Fruit fly (Drosophila melanogaster) whole organism, wandering third instar larva: Measurements from ENCODE around the gene CG12071.

Experiments used
- Abd-B ChIP-seq: fragments of >200 bp; optimal IDR thresholded peaks from 2 replicates; lab custom pipeline; 2017; ENCODE audit warnings: missing biosample characterization, missing genetic modification characterization
- CG9705 ChIP-seq: fragments of 200-800 bp; sonication (Bioruptor generic); optimal IDR thresholded peaks from 2 replicates; lab custom pipeline; 2018; ENCODE audit warnings: missing biosample characterization, mild to moderate bottlenecking, missing genetic modification characterization
- CrebA ChIP-seq: fragments of 200-800 bp; sonication (Bioruptor generic); optimal IDR thresholded peaks from 2 replicates; lab custom pipeline; 2016; ENCODE audit warnings: missing biosample characterization, mild to moderate bottlenecking, missing genetic modification characterization, borderline replicate concordance
- Dfd ChIP-seq: fragments of >200 bp; optimal IDR thresholded peaks from 2 replicates; lab custom pipeline; 2017; ENCODE audit warnings: missing biosample characterization, missing genetic modification characterization
- Dif ChIP-seq: fragments of 200-275, 200-300 bp; sonication (Bioruptor generic); optimal IDR thresholded peaks from 2 replicates; lab custom pipeline; 2018; ENCODE audit warnings: missing biosample characterization, missing genetic modification characterization; ENCODE audit not compliant: partially characterized antibody
- GATAd ChIP-seq: sonication (Bioruptor generic); optimal IDR thresholded peaks from 2 replicates; lab custom pipeline; 2016; ENCODE audit warnings: missing biosample characterization, missing genetic modification characterization
- HLH106 ChIP-seq: fragments of 200-800 bp; optimal IDR thresholded peaks from 3 replicates; lab custom pipeline; 2019; ENCODE audit warnings: missing biosample characterization, mild to moderate bottlenecking, missing genetic modification characterization, moderate library complexity
- Hr83 ChIP-seq: fragments of 200-300 bp; sonication (Bioruptor generic); optimal IDR thresholded peaks from 2 replicates; lab custom pipeline; 2016; ENCODE audit warnings: missing biosample characterization, mild to moderate bottlenecking, missing genetic modification characterization, moderate library complexity; ENCODE audit not compliant: poor library complexity, severe bottlenecking
- Jra ChIP-seq: sonication (Bioruptor generic); optimal IDR thresholded peaks from 2 replicates; lab custom pipeline; 2016; ENCODE audit warnings: missing biosample characterization, missing genetic modification characterization
- Mio ChIP-seq: sonication (Bioruptor generic); optimal IDR thresholded peaks from 2 replicates; lab custom pipeline; 2016; ENCODE audit warnings: missing biosample characterization, missing genetic modification characterization
- Myc ChIP-seq: fragments of >200 bp; optimal IDR thresholded peaks from 2 replicates; lab custom pipeline; 2017
- OdsH ChIP-seq: fragments of 200-800 bp; sonication (Bioruptor generic); optimal IDR thresholded peaks from 2 replicates; lab custom pipeline; 2016; ENCODE audit warnings: missing biosample characterization, mild to moderate bottlenecking, missing genetic modification characterization
- Sp1 ChIP-seq: fragments of 200-800 bp; sonication (Bioruptor generic); optimal IDR thresholded peaks from 3 replicates; lab custom pipeline; 2019; ENCODE audit warnings: missing biosample characterization, mild to moderate bottlenecking, missing genetic modification characterization, moderate library complexity
- Vsx2 ChIP-seq: fragments of 200-300, 225-300 bp; sonication (Bioruptor generic); optimal IDR thresholded peaks from 2 replicates; lab custom pipeline; 2018; ENCODE audit warnings: missing biosample characterization, missing genetic modification characterization; ENCODE audit not compliant: partially characterized antibody
- br ChIP-seq: fragments of 200-800 bp; sonication (Bioruptor generic); optimal IDR thresholded peaks from 2 replicates; lab custom pipeline; 2016; ENCODE audit warnings: missing biosample characterization, missing genetic modification characterization
- brk ChIP-seq: fragments of 200-800 bp; sonication (Bioruptor generic); optimal IDR thresholded peaks from 2 replicates; lab custom pipeline; 2016; ENCODE audit warnings: missing biosample characterization, mild to moderate bottlenecking, missing genetic modification characterization
- dl ChIP-seq, 2 experiments: fragments of 175-275, 200-275 bp in 1 of 2; fragments of 200-275 bp in 1 of 2; sonication (Bioruptor generic); optimal IDR thresholded peaks; lab custom pipeline; 2018; ENCODE audit warnings: mild to moderate bottlenecking in 2 of 2, missing biosample characterization in 2 of 2, missing genetic modification characterization in 2 of 2, moderate library complexity in 2 of 2; ENCODE audit not compliant: partially characterized antibody in 2 of 2, insufficient read depth in 1 of 2
- dmrt93B ChIP-seq: fragments of 200-800 bp; sonication (Bioruptor generic); optimal IDR thresholded peaks from 2 replicates; lab custom pipeline; 2018; ENCODE audit warnings: missing biosample characterization, mild to moderate bottlenecking, missing genetic modification characterization
- foxo ChIP-seq, 2 experiments: fragments of 200-800 bp; sonication (Bioruptor generic); optimal IDR thresholded peaks; 2 replicates in 1 of 2; 3 replicates in 1 of 2; lab custom pipeline; 2016 to 2017; ENCODE audit warnings: missing biosample characterization in 2 of 2, missing genetic modification characterization in 2 of 2
- fru ChIP-seq: fragments of 200-800 bp; sonication (Bioruptor generic); optimal IDR thresholded peaks from 3 replicates; lab custom pipeline; 2016; ENCODE audit warnings: missing biosample characterization, mild to moderate bottlenecking, missing genetic modification characterization
- h ChIP-seq: fragments of 200-800 bp; sonication (Bioruptor generic); optimal IDR thresholded peaks from 3 replicates; lab custom pipeline; 2016; ENCODE audit warnings: missing biosample characterization, mild to moderate bottlenecking, missing genetic modification characterization
- jim ChIP-seq: fragments of 175-275, 200-325 bp; sonication (Bioruptor generic); optimal IDR thresholded peaks from 2 replicates; lab custom pipeline; 2016; ENCODE audit warnings: missing biosample characterization, mild to moderate bottlenecking, missing genetic modification characterization
- lola ChIP-seq: fragments of >200 bp; optimal IDR thresholded peaks from 2 replicates; lab custom pipeline; 2017; ENCODE audit warnings: missing biosample characterization, missing genetic modification characterization
- psq ChIP-seq: fragments of 200-800 bp; sonication (Bioruptor generic); optimal IDR thresholded peaks from 3 replicates; lab custom pipeline; 2017; ENCODE audit warnings: missing biosample characterization, mild to moderate bottlenecking, missing genetic modification characterization, moderate library complexity
- rgr ChIP-seq: fragments of 200-800 bp; sonication (Bioruptor generic); optimal IDR thresholded peaks from 3 replicates; lab custom pipeline; 2016; ENCODE audit warnings: missing biosample characterization, mild to moderate bottlenecking, missing genetic modification characterization
- tai ChIP-seq: sonication (Bioruptor generic); optimal IDR thresholded peaks from 2 replicates; lab custom pipeline; 2016; ENCODE audit warnings: missing biosample characterization, missing genetic modification characterization
- usp ChIP-seq: fragments of >200 bp; optimal IDR thresholded peaks from 2 replicates; lab custom pipeline; 2017; ENCODE audit warnings: missing biosample characterization, missing genetic modification characterization
- woc ChIP-seq: sonication (Bioruptor generic); optimal IDR thresholded peaks from 2 replicates; lab custom pipeline; 2016; ENCODE audit warnings: missing biosample characterization, mild to moderate bottlenecking, missing genetic modification characterization

The CG12071 gene

DNA sequence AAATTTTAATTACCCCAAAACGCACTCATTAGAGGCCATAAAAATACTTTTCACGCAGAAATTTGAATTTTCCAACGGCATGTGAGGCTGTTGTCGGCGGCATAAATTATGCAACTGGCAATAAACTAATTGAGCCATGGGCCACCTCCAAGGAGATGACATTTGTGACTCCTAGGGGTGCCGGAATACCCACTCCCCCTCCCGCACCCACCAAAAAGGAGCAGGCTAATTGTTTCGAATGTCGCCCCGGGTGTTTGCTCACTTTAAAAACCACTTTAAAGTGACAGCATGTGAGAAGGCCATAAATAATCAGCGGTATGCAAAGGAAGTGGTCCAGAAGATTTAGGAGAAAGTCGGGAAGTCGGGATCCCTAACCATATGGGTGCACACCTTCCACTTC, 41.6 kb upstream of the CG12071 start:
- TF ChIP-seq br (GFP tag; lab: Kevin White, UChicago) (no peak), Dfd (GFP tag; lab: Kevin White, UChicago) (no peak), fru (GFP tag; lab: Kevin White, UChicago) (no peak), tai (GFP tag; lab: Kevin White, UChicago) (no peak), Myc (lab: Kevin White, UChicago) (no peak)

DNA sequence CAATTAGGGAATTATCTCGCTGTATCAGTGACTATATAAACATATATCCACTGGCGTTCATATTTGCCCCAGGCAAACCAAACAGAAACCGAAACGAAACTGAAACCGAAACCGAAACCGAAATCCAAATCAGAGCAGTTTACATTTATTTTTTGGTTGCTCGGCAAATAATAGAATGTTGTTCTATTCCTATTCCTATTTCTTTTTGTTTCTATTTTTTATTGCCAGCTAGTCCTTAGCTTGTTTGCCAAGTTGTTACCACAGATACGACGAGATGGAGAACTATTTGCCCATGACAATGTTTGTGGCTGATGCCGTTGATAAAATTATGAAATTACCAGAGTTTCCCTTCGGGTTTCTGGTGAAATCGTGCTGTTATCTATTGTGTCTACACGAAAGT, 38.0 kb upstream of the CG12071 start:
- TF ChIP-seq Jra (GFP tag; lab: Kevin White, UChicago) (no peak), Myc (lab: Kevin White, UChicago) (no peak), psq (GFP tag; lab: Kevin White, UChicago) (no peak), dmrt93B (GFP tag; lab: Kevin White, UChicago) (no peak), brk (GFP tag; lab: Kevin White, UChicago) (no peak), jim (GFP tag; lab: Kevin White, UChicago) (no peak), Vsx2 (GFP tag; lab: Kevin White, UChicago) (no peak), Mio (GFP tag; lab: Kevin White, UChicago) (no peak), CrebA (GFP tag; lab: Kevin White, UChicago) (no peak), fru (GFP tag; lab: Kevin White, UChicago) (no peak), HLH106 (tag; lab: Kevin White, UChicago) (no peak), GATAd (GFP tag; lab: Kevin White, UChicago) (no peak)

DNA sequence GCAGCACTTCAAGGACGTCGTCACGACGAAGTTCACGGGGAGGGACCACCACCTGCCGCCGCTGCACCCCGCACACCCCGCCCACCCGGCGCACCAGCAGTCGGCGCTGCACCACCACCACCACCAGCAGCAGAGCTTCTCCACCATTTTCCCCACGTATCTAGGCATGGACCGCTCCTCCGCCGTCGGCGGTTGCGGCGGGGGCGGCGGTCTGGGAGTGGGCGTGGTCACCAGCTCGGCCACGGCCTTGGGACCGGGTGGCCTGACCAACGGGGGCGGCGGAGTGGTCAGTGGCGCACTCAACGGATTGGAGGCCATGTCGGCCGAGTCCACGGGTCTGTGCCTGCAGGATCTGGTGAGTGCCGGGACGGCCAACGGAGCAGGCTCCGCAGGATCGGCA, 35.2 kb upstream of the CG12071 start:
- peak; percentile 94 for TF ChIP-seq Dfd (GFP tag; lab: Kevin White, UChicago)
- TF ChIP-seq Abd-B = no peak
- TF ChIP-seq jim (GFP tag; lab: Kevin White, UChicago) = no peak

DNA sequence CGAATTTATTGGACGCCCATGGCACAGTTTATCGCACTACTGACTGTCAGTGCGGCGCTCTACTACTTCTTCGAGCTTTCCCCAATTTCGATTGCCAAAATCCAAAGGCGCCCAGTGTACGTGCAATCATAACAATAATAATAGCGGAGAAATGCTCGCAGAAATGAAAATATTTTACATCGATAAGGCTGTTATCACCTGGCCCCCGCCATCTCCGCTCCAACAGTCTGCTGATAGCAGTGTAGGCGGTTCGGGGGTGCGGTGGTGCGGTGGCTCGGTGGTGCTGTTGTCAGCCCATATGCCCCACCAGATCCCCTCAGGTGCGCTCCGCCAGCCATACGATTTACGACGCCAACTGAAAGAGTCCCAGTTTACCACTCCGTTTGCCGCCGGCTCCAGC, 34.4 kb upstream of the CG12071 start:
- TF ChIP-seq rgr (GFP tag; lab: Kevin White, UChicago) (no peak), dmrt93B (GFP tag; lab: Kevin White, UChicago) (no peak), tai (GFP tag; lab: Kevin White, UChicago) (no peak), fru (GFP tag; lab: Kevin White, UChicago) (no peak), brk (GFP tag; lab: Kevin White, UChicago) (no peak), CG9705 (GFP tag; lab: Kevin White, UChicago) (no peak), foxo (GFP tag; optimal IDR thresholded peaks at IDR 0.05; lab: Kevin White, UChicago) (no peak), br (GFP tag; lab: Kevin White, UChicago) (no peak), jim (GFP tag; lab: Kevin White, UChicago) (no peak), usp (no peak), Myc (lab: Kevin White, UChicago) (no peak), Dfd (GFP tag; lab: Kevin White, UChicago) (no peak), dl (GFP tag; optimal IDR thresholded peaks at IDR 0.05; lab: Kevin White, UChicago; ENCODE audit: insufficient read depth in 1 of 2, partially characterized antibody in 2 of 2) (no peak), Vsx2 (GFP tag; lab: Kevin White, UChicago) (no peak)

DNA sequence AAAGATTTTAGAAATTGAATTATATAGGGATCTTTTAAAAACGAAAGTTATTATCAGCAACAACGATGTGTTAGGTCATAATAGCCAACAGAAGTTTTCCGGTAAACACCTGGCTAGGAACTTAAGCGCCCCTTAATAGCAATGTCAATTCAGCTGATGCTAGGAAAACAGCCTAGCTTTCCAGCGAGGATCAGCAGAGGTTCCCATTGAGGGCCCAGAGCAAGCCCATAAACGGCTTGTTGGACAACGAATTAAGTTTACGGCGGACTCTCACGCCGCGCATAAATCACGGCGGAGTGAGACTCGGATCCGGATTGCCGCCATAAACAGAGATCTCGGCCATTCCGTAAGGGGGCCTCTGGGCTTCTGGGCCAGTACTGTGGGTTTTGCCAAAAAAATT, 32.9 kb upstream of the CG12071 start:
- peak; percentile 3 for TF ChIP-seq h
- no peak for TF ChIP-seq Dfd (GFP tag; lab: Kevin White, UChicago)
- TF ChIP-seq Sp1 (GFP tag; lab: Kevin White, UChicago) = peak; percentile 5
- TF ChIP-seq woc = no peak
- no peak for TF ChIP-seq GATAd (GFP tag; lab: Kevin White, UChicago)
- peak; percentile 7 for TF ChIP-seq OdsH (GFP tag; lab: Kevin White, UChicago)
- no peak for TF ChIP-seq lola (GFP tag; lab: Kevin White, UChicago)
- TF ChIP-seq, all 38 proteins: peak for 3

DNA sequence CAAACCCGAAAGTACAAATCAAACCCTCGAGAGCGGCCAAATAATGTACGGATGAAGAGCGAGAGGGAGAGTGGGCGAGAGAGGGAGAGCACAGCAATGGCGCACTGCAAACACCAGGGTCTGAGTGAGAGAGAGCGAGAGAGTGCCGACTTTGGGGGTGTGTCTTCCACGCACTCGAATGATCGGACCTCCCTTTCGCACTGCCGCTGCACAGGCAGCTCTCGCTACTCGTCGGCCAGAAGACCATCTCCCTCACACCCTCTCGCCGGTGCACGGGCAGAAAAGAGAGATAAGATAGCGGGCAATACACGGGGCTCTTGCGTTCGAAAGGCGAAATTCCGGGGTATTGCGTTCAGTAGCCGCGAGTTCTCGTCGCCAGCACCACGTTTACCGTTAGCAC, 31.6 kb upstream of the CG12071 start, which contains the start of gene Ptx1:
Gene Ptx1 (plus strand): TSS at position 353 of the 400 bp plus-strand sequence.
- TF ChIP-seq dl (GFP tag; optimal IDR thresholded peaks at IDR 0.05; lab: Kevin White, UChicago; ENCODE audit: insufficient read depth in 1 of 2, partially characterized antibody in 2 of 2) (peak; percentile 37 to 53), h (peak; percentile 37), rgr (GFP tag; lab: Kevin White, UChicago) (peak; percentile 37), HLH106 (tag; lab: Kevin White, UChicago) (no peak), CG9705 (GFP tag; lab: Kevin White, UChicago) (no peak), Hr83 (GFP tag; lab: Kevin White, UChicago) (peak; percentile 43), Dif (GFP tag; lab: Kevin White, UChicago) (peak; percentile 43)
